Fruit fly (Drosophila melanogaster) whole organism, pupa: ENCODE data around the gene Snoo.

ENCODE experiments used
- CG10348 ChIP-seq: fragments of 200-800 bp; sonication (Bioruptor generic); IDR thresholded peaks from 2 replicates; pipeline ENCODE4 v1.3.6; 2022; ENCODE audit warnings: missing biosample characterization, missing genetic modification characterization
- CG12605 ChIP-seq: fragments of 200-800 bp; sonication (Bioruptor generic); IDR thresholded peaks from 2 replicates; pipeline ENCODE4 v1.3.6; 2022; ENCODE audit warnings: missing biosample characterization, missing genetic modification characterization
- CG13204 ChIP-seq: fragments of 200-800 bp; sonication (Bioruptor generic); optimal IDR thresholded peaks from 2 replicates; lab custom pipeline; 2018; ENCODE audit warnings: missing biosample characterization, mild to moderate bottlenecking, missing genetic modification characterization, moderate library complexity
- CG14655 ChIP-seq: fragments of 200-800 bp; sonication (Bioruptor generic); optimal IDR thresholded peaks from 3 replicates; lab custom pipeline; 2017; ENCODE audit warnings: mild to moderate bottlenecking, missing biosample characterization, missing genetic modification reagents, missing genetic modification characterization
- CG15710 ChIP-seq: fragments of 200-800 bp; sonication (Bioruptor generic); optimal IDR thresholded peaks from 2 replicates; lab custom pipeline; 2018; ENCODE audit warnings: missing biosample characterization, mild to moderate bottlenecking, missing genetic modification characterization, moderate library complexity
- CG17806 ChIP-seq: fragments of 200-800 bp; sonication (Bioruptor generic); optimal IDR thresholded peaks from 2 replicates; lab custom pipeline; 2018; ENCODE audit warnings: missing biosample characterization, mild to moderate bottlenecking, missing genetic modification characterization, moderate library complexity
- CG32121 ChIP-seq: fragments of 200-800 bp; sonication (Bioruptor generic); IDR thresholded peaks from 2 replicates; pipeline ENCODE4 v1.3.6; 2022; ENCODE audit warnings: missing biosample characterization, missing genetic modification characterization
- CG34367 ChIP-seq: fragments of 200-800 bp; sonication (Bioruptor generic); optimal IDR thresholded peaks from 2 replicates; lab custom pipeline; 2018; ENCODE audit warnings: missing biosample characterization, mild to moderate bottlenecking, missing genetic modification characterization
- CG4496 ChIP-seq: fragments of 200-800 bp; sonication (Bioruptor generic); IDR thresholded peaks from 3 replicates; pipeline ENCODE4 v1.3.6; 2022; ENCODE audit warnings: missing biosample characterization, missing genetic modification characterization
- CG8159 ChIP-seq: fragments of 200-800 bp; sonication (Bioruptor generic); optimal IDR thresholded peaks from 3 replicates; lab custom pipeline; 2018; ENCODE audit warnings: missing biosample characterization, mild to moderate bottlenecking, missing genetic modification characterization, moderate library complexity
- CG8301 ChIP-seq: fragments of 200-800 bp; sonication (Bioruptor generic); optimal IDR thresholded peaks from 2 replicates; lab custom pipeline; 2018; ENCODE audit warnings: missing biosample characterization, mild to moderate bottlenecking, missing genetic modification characterization
- CG9948 ChIP-seq: fragments of 200-800 bp; sonication (Bioruptor generic); optimal IDR thresholded peaks from 2 replicates; lab custom pipeline; 2018; ENCODE audit warnings: missing biosample characterization, mild to moderate bottlenecking, missing genetic modification characterization, moderate library complexity
- D1 ChIP-seq: fragments of 200-800 bp; sonication (Bioruptor generic); optimal IDR thresholded peaks from 2 replicates; lab custom pipeline; 2018; ENCODE audit warnings: missing biosample characterization, mild to moderate bottlenecking, missing genetic modification characterization, moderate library complexity
- EcR ChIP-seq: fragments of 200-800 bp; sonication (Bioruptor generic); optimal IDR thresholded peaks from 3 replicates; lab custom pipeline; 2019; ENCODE audit warnings: missing biosample characterization, missing genetic modification characterization, mild to moderate bottlenecking, moderate library complexity, missing genetic modification reagents
- Ets98B ChIP-seq: fragments of 200-800 bp; sonication (Bioruptor generic); IDR thresholded peaks from 2 replicates; pipeline ENCODE4 v1.3.6; 2022; ENCODE audit warnings: missing biosample characterization, missing genetic modification characterization
- Pif1A ChIP-seq: fragments of 200-800 bp; sonication (Bioruptor generic); optimal IDR thresholded peaks from 3 replicates; lab custom pipeline; 2016; ENCODE audit warnings: missing biosample characterization, missing genetic modification characterization
- Pif1B ChIP-seq: fragments of 200-800 bp; sonication (Bioruptor generic); optimal IDR thresholded peaks from 3 replicates; lab custom pipeline; 2016; ENCODE audit warnings: missing biosample characterization, missing genetic modification characterization
- Snoo ChIP-seq: fragments of 200-800 bp; sonication (Bioruptor generic); optimal IDR thresholded peaks from 3 replicates; lab custom pipeline; 2017; ENCODE audit warnings: missing biosample characterization, mild to moderate bottlenecking, missing genetic modification characterization, inconsistent platforms
- fd96Ca ChIP-seq: fragments of 200-800 bp; sonication (Bioruptor generic); IDR thresholded peaks from 3 replicates; pipeline ENCODE4 v1.3.6; 2022; ENCODE audit warnings: missing biosample characterization, missing genetic modification characterization
- gl ChIP-seq: fragments of 200-800 bp; sonication (Bioruptor generic); optimal IDR thresholded peaks from 2 replicates; lab custom pipeline; 2018; ENCODE audit warnings: missing biosample characterization, mild to moderate bottlenecking, missing genetic modification characterization
- rn ChIP-seq: fragments of 200-800 bp; sonication (Bioruptor generic); IDR thresholded peaks from 2 replicates; pipeline ENCODE4 v1.3.6; 2022; ENCODE audit warnings: missing biosample characterization, missing genetic modification characterization

The Snoo gene

DNA sequence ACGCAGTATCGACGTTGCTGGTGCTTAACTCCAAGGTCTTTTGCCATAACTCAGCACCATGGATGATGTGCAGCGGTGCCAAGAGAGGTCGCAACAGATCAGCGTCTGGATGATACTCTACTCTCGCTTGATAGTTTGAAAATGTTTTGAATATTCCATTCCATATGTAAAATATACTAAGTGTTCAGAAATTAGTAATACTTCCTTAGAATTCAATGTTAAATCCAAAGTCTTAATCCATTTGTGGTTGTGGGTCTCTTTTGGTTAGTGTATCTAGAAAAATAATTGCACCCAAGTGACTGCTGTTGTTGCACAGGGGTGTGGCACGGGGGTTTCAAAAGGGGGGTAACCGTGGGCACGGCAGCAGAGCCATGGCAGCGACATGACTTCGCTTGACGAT is 84.9 kb downstream of the Snoo start:
- TF ChIP-seq CG8301 (peak; percentile 80), CG34367 (tag; lab: Kevin White, UChicago) (peak; percentile 78), Snoo (tag; lab: Kevin White, UChicago) (peak; percentile 10), CG9948 (tag; lab: Kevin White, UChicago) (peak; percentile 78), CG17806 (tag; lab: Kevin White, UChicago) (peak; percentile 80), CG14655 (GFP tag; lab: Kevin White, UChicago) (peak; percentile 71), D1 (no peak), gl (tag; lab: Kevin White, UChicago) (peak; percentile 59), fd96Ca (GFP tag; lab: Robert Waterston, UW) (peak; percentile 72), EcR (GFP tag; lab: Kevin White, UChicago) (no peak), Pif1B (GFP tag; lab: Kevin White, UChicago) (peak; percentile 49), CG12605 (peak; percentile 74), CG10348 (no peak), CG15710 (tag; lab: Kevin White, UChicago) (peak; percentile 76), Ets98B (GFP tag; lab: Robert Waterston, UW) (peak; percentile 71), CG32121 (peak; percentile 50), Pif1A (peak; percentile 68), CG4496 (GFP tag; lab: Robert Waterston, UW) (peak; percentile 74), CG13204 (GFP tag; lab: Kevin White, UChicago) (peak; percentile 46), rn (peak; percentile 16; the same call in 1 of the 2 replicates), CG8159 (peak; percentile 77)

DNA sequence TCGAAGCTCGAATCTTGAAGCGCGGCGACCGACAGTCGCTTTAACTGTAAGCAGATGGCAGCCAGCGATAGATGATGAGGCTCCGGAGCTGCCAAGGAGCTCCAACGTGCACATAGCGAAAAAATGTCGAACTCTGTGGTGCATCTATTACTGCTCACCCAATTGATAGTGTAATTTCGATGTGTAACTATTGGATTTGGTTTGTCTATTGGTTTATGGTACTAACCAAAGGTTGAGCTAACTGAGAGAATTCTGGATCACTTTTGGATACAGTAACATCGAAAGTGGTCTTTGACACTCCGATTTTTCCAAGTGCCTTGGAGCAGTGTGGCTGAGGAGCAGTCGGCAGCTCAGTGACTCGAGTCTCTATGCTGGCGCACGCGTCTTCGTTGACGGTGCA is 85.4 kb downstream of the Snoo start:
- TF ChIP-seq CG8301 (peak; percentile 88), CG32121 (peak; percentile 69), CG15710 (tag; lab: Kevin White, UChicago) (peak; percentile 80), CG12605 (peak; percentile 56), D1 (peak; percentile 49), CG34367 (tag; lab: Kevin White, UChicago) (peak; percentile 86), EcR (GFP tag; lab: Kevin White, UChicago) (no peak), Ets98B (GFP tag; lab: Robert Waterston, UW) (peak; percentile 83), CG14655 (GFP tag; lab: Kevin White, UChicago) (peak; percentile 87), CG8159 (peak; percentile 85), gl (tag; lab: Kevin White, UChicago) (peak; percentile 74), CG9948 (tag; lab: Kevin White, UChicago) (peak; percentile 86), CG10348 (no peak), CG17806 (tag; lab: Kevin White, UChicago) (peak; percentile 91), Snoo (tag; lab: Kevin White, UChicago) (peak; percentile 64), Pif1B (GFP tag; lab: Kevin White, UChicago) (peak; percentile 49), CG13204 (GFP tag; lab: Kevin White, UChicago) (peak; percentile 71), CG4496 (GFP tag; lab: Robert Waterston, UW) (peak; percentile 92), Pif1A (peak; percentile 79), rn (peak; percentile 64), fd96Ca (GFP tag; lab: Robert Waterston, UW) (peak; percentile 89)
- TF ChIP-seq, all 21 proteins: peak for 19

DNA sequence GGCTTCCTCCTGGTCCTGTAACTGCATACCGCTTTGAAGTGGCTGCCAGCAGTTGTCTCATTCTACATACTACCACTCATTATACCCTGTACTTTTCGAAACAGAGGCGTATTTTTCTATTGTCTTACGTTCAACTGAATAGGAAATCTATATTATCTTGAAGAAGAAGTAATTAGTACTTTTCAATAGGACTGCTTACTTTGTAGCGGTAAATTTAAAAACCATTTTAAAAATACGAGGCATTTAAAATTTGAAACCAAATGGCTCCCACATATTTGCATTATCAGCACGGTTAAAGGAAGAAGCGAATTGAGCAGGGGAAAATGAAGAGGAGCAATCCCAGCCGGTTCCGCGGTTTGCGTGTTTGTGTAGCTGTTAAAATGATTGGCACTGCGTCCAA is 86.8 kb downstream of the Snoo start:
- TF ChIP-seq CG8301 (peak; percentile 70), EcR (GFP tag; lab: Kevin White, UChicago) (no peak), D1 (no peak), rn (no peak; the same call in 1 of the 2 replicates), gl (tag; lab: Kevin White, UChicago) (peak; percentile 1), CG13204 (GFP tag; lab: Kevin White, UChicago) (no peak), Pif1A (peak; percentile 57), Pif1B (GFP tag; lab: Kevin White, UChicago) (peak; percentile 68), CG9948 (tag; lab: Kevin White, UChicago) (peak; percentile 70), Ets98B (GFP tag; lab: Robert Waterston, UW) (peak; percentile 55; the same call in 1 of the 2 replicates), CG10348 (no peak), CG15710 (tag; lab: Kevin White, UChicago) (peak; percentile 45), CG34367 (tag; lab: Kevin White, UChicago) (peak; percentile 56), Snoo (tag; lab: Kevin White, UChicago) (peak; percentile 64), CG32121 (no peak), CG12605 (no peak), CG4496 (GFP tag; lab: Robert Waterston, UW) (peak; percentile 24; the same call in 1 of the 3 replicates), CG8159 (peak; percentile 60), CG14655 (GFP tag; lab: Kevin White, UChicago) (peak; percentile 69), fd96Ca (GFP tag; lab: Robert Waterston, UW) (no peak), CG17806 (tag; lab: Kevin White, UChicago) (peak; percentile 74)

dm6 chr2L:7890654-7891114 is 93.3 kb downstream of the Snoo start, which contains the start of gene Spn28Db:
Spn28Db (minus strand) TSS chr2L:7890704.
- TF ChIP-seq CG12605 (no peak), fd96Ca (GFP tag; lab: Robert Waterston, UW) (no peak), D1 (peak; percentile 91), CG34367 (tag; lab: Kevin White, UChicago) (no peak), CG15710 (tag; lab: Kevin White, UChicago) (no peak), CG13204 (GFP tag; lab: Kevin White, UChicago) (no peak), CG32121 (no peak), Pif1B (GFP tag; lab: Kevin White, UChicago) (no peak)

DNA sequence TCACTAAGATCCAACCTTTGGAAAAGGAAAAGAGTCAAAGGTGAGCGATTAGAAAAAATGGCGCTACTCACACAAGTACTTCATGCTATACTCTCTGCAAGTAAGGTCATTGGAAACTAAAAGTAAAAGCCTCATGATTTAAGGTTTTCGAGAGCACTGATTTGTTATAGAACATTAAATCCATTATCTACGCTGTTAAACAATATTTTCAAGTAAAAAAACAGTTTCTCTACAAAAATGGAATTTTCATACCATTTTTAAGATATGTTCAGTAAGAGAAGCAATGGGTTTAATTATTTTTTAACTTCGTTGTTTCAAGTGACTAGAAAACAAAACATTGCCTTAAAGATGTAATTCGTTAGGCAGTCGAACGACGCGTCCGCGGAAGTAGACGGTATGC is 95.0 kb downstream of the Snoo start, which contains the start of gene Spn28Da:
TSS of gene Spn28Da (minus strand) at position 101 of the 400 bp plus-strand sequence.
- TF ChIP-seq EcR (GFP tag; lab: Kevin White, UChicago) (no peak), Snoo (tag; lab: Kevin White, UChicago) (no peak), CG34367 (tag; lab: Kevin White, UChicago) (no peak), CG14655 (GFP tag; lab: Kevin White, UChicago) (no peak), Ets98B (GFP tag; lab: Robert Waterston, UW) (no peak), CG32121 (no peak), CG10348 (no peak), CG13204 (GFP tag; lab: Kevin White, UChicago) (no peak)
